Worm (Caenorhabditis elegans): ENCODE data around the gene srlf-24.
A peak's percentile ranks its signal among the peaks of the same experiment; 100 is the strongest.

DNA sequence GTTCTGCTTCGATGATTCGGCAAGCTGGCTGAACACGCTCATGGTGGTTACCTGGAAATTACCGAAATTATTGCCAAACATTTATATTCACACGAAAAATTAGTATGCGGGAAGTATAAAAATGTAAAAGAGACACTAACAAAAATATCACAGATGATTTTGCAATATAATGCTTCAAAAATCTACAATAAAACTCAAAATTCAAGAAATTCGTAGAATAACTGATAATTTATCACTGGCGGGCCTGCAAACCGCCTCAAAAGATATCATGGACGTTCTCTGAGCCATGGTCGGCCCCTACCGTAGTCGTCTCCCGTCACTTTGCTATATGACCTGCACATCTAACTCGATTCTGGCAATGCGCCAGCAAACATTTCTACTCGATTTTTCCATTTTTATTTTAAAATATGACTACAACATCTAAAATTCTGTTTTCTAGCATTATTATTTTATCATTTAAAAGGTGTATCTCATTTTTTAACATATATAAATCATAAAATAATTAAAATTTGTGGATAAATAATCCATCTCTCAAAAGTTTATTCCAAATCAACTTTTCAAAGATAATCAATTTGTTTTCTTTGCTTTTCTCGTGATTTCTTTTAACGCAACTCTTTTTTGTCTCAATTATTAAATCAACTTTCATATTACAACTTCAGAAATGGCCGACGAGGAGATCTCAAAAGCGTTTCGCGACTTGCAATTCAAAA is 44.0 kb upstream of the srlf-24 start, which contains the start of the genes F01G4.6 and pfd-1:
- TF ChIP-seq lim-6 (tag; optimal IDR thresholded peaks at IDR 0.05) (no peak), rnt-1 (tag; optimal IDR thresholded peaks at IDR 0.05) (peak; percentile 3), zip-5 (tag; optimal IDR thresholded peaks at IDR 0.05) (no peak), nhr-11 (tag; optimal IDR thresholded peaks at IDR 0.05) (no peak), T23F11.4 (GFP tag; optimal IDR thresholded peaks at IDR 0.05) (no peak), elt-4 (tag; optimal IDR thresholded peaks at IDR 0.05) (no peak), ceh-18 (tag; optimal IDR thresholded peaks at IDR 0.05) (peak; percentile 39), K09A11.1 (tag; optimal IDR thresholded peaks at IDR 0.05; ENCODE audit: insufficient read depth) (no peak), pax-1 (tag; optimal IDR thresholded peaks at IDR 0.05) (peak; percentile 66)

Data from whole organism, late embryonic.